Fruit fly (Drosophila melanogaster) whole organism, embryonic: ENCODE results near the gene Cpr97Ea.

Experiments
- CG10366 ChIP-seq: fragments of 200-800 bp; sonication (Bioruptor generic); IDR thresholded peaks from 2 replicates; pipeline ENCODE4 v1.3.6; 2022; ENCODE audit warnings: missing biosample characterization, missing genetic modification characterization
- CG11247 ChIP-seq: fragments of 200-800 bp; sonication (Bioruptor generic); IDR thresholded peaks from 2 replicates; pipeline ENCODE4 v1.3.6; 2022; ENCODE audit warnings: missing biosample characterization, missing genetic modification characterization
- CG11398 ChIP-seq: fragments of 200-800 bp; sonication (Bioruptor generic); optimal IDR thresholded peaks from 2 replicates; lab custom pipeline; 2016; ENCODE audit warnings: missing biosample characterization, missing genetic modification characterization
- CG1233 ChIP-seq: fragments of 200-800 bp; sonication (Bioruptor generic); optimal IDR thresholded peaks from 4 replicates; lab custom pipeline; 2018; ENCODE audit warnings: missing biosample characterization, mild to moderate bottlenecking, missing genetic modification characterization
- CG14860 ChIP-seq: fragments of 200-800 bp; sonication (Bioruptor generic); IDR thresholded peaks from 3 replicates; pipeline ENCODE4 v1.3.6; 2022; ENCODE audit warnings: missing biosample characterization, missing genetic modification characterization; ENCODE audit not compliant: partially characterized antibody
- CG15601 ChIP-seq: fragments of 200-800 bp; sonication (Bioruptor generic); optimal IDR thresholded peaks from 3 replicates; lab custom pipeline; 2019; ENCODE audit warnings: missing biosample characterization, mild to moderate bottlenecking, missing genetic modification characterization, moderate library complexity
- CG17186 ChIP-seq: fragments of 200-800 bp; sonication (Bioruptor generic); optimal IDR thresholded peaks from 3 replicates; lab custom pipeline; 2017; ENCODE audit warnings: missing biosample characterization, missing genetic modification reagents, missing genetic modification characterization
- CG17361 ChIP-seq: fragments of 200-800 bp; sonication (Bioruptor generic); IDR thresholded peaks from 3 replicates; pipeline ENCODE4 v1.3.6; 2022; ENCODE audit warnings: missing biosample characterization, missing genetic modification characterization
- CG18262 ChIP-seq: fragments of 200-800 bp; optimal IDR thresholded peaks from 3 replicates; lab custom pipeline; 2019; ENCODE audit warnings: missing biosample characterization, mild to moderate bottlenecking, missing genetic modification characterization, moderate library complexity
- CG18619 ChIP-seq: fragments of 200-800 bp; sonication (Bioruptor generic); optimal IDR thresholded peaks from 3 replicates; lab custom pipeline; 2017; ENCODE audit warnings: missing biosample characterization, mild to moderate bottlenecking, missing genetic modification characterization
- CG2199 ChIP-seq: fragments of 200-800 bp; sonication (Bioruptor generic); IDR thresholded peaks from 3 replicates; pipeline ENCODE4 v1.3.6; 2022; ENCODE audit warnings: missing biosample characterization, missing genetic modification characterization
- CG31441 ChIP-seq: fragments of 200-800 bp; sonication (Bioruptor generic); IDR thresholded peaks from 2 replicates; pipeline ENCODE4 v1.3.6; 2022; ENCODE audit warnings: missing biosample characterization, missing genetic modification characterization
- CG32532 ChIP-seq: fragments of 200-800 bp; sonication (Bioruptor generic); IDR thresholded peaks from 2 replicates; pipeline ENCODE4 v1.3.6; 2022; ENCODE audit warnings: missing biosample characterization, missing genetic modification characterization
- CG33213 ChIP-seq: fragments of 200-800 bp; sonication (Bioruptor generic); optimal IDR thresholded peaks from 3 replicates; lab custom pipeline; 2016; ENCODE audit warnings: missing biosample characterization, missing genetic modification characterization
- CG33557 ChIP-seq: fragments of 200-800 bp; sonication (Bioruptor generic); optimal IDR thresholded peaks from 2 replicates; lab custom pipeline; 2019; ENCODE audit warnings: missing biosample characterization, mild to moderate bottlenecking, missing genetic modification characterization, moderate library complexity
- CG6175 ChIP-seq: fragments of 200-800 bp; sonication (Bioruptor generic); IDR thresholded peaks from 3 replicates; pipeline ENCODE4 v1.3.6; 2022; ENCODE audit warnings: missing biosample characterization, missing genetic modification characterization
- CG6765 ChIP-seq: fragments of 200-800 bp; sonication (Bioruptor generic); optimal IDR thresholded peaks from 3 replicates; lab custom pipeline; 2017; ENCODE audit warnings: missing biosample characterization, mild to moderate bottlenecking, missing genetic modification characterization
- CG7556 ChIP-seq: fragments of 200-800 bp; sonication (Bioruptor generic); optimal IDR thresholded peaks from 2 replicates; lab custom pipeline; 2017; ENCODE audit warnings: missing biosample characterization, mild to moderate bottlenecking, missing genetic modification characterization
- CG7839 ChIP-seq: fragments of 200-800 bp; sonication (Bioruptor generic); optimal IDR thresholded peaks from 3 replicates; lab custom pipeline; 2018; ENCODE audit warnings: missing biosample characterization, mild to moderate bottlenecking, missing genetic modification characterization, moderate library complexity
- CG9437 ChIP-seq: fragments of 200-800 bp; sonication (Bioruptor generic); optimal IDR thresholded peaks from 2 replicates; lab custom pipeline; 2018; ENCODE audit warnings: missing biosample characterization, mild to moderate bottlenecking, missing genetic modification characterization
- E2f1 ChIP-seq: fragments of 200-800 bp; sonication (Bioruptor generic); IDR thresholded peaks from 2 replicates; pipeline ENCODE4 v1.3.6; 2022; ENCODE audit warnings: missing biosample characterization, missing genetic modification characterization
- HHEX ChIP-seq: fragments of 200-800 bp; sonication (Bioruptor generic); optimal IDR thresholded peaks from 3 replicates; lab custom pipeline; 2017; ENCODE audit warnings: missing biosample characterization, mild to moderate bottlenecking, missing genetic modification characterization, missing genetic modification reagents
- Lim3 ChIP-seq: fragments of 200-800 bp; sonication (Bioruptor generic); IDR thresholded peaks from 2 replicates; pipeline ENCODE4 v1.3.6; 2022; ENCODE audit warnings: missing biosample characterization, missing genetic modification characterization
- MTF-1 ChIP-seq: fragments of 200-800 bp; sonication (Bioruptor generic); optimal IDR thresholded peaks from 2 replicates; lab custom pipeline; 2018; ENCODE audit warnings: missing biosample characterization, mild to moderate bottlenecking, missing genetic modification characterization, borderline replicate concordance
- Mad ChIP-seq: fragments of 200-800 bp; sonication (Bioruptor generic); optimal IDR thresholded peaks from 2 replicates; lab custom pipeline; 2016; ENCODE audit warnings: missing biosample characterization, missing genetic modification characterization
- Ptx1 ChIP-seq: fragments of 200-800 bp; sonication (Bioruptor generic); IDR thresholded peaks from 2 replicates; pipeline ENCODE4 v1.3.6; 2022; ENCODE audit warnings: missing biosample characterization, missing genetic modification characterization
- Rx ChIP-seq: fragments of 200-800 bp; sonication (Bioruptor generic); IDR thresholded peaks from 2 replicates; pipeline ENCODE4 v1.3.6; 2022; ENCODE audit warnings: missing biosample characterization, missing genetic modification characterization
- Sry-β ChIP-seq: fragments of 200-800 bp; sonication (Bioruptor generic); optimal IDR thresholded peaks from 2 replicates; lab custom pipeline; 2018; ENCODE audit warnings: missing biosample characterization, mild to moderate bottlenecking, missing genetic modification characterization, moderate library complexity
- Taf1 ChIP-seq: fragments of 200-800 bp; sonication (Bioruptor generic); IDR thresholded peaks from 2 replicates; pipeline ENCODE4 v1.3.6; 2022; ENCODE audit warnings: missing biosample characterization, missing genetic modification characterization
- bab2 ChIP-seq: fragments of 200-800 bp; sonication (Bioruptor generic); optimal IDR thresholded peaks from 2 replicates; lab custom pipeline; 2016; ENCODE audit warnings: missing biosample characterization, missing genetic modification characterization
- bcd ChIP-seq: fragments of 200-800 bp; sonication (Bioruptor generic); optimal IDR thresholded peaks from 2 replicates; lab custom pipeline; 2017; ENCODE audit warnings: missing biosample characterization, mild to moderate bottlenecking, missing genetic modification characterization
- disco-r ChIP-seq: fragments of 200-800 bp; sonication (Bioruptor generic); optimal IDR thresholded peaks from 2 replicates; lab custom pipeline; 2016; ENCODE audit warnings: missing biosample characterization, missing genetic modification characterization
- dm ChIP-seq: fragments of 200-800 bp; sonication (Bioruptor generic); optimal IDR thresholded peaks from 3 replicates; lab custom pipeline; 2016; ENCODE audit warnings: missing biosample characterization, missing genetic modification characterization
- fd64A ChIP-seq: fragments of 200-800 bp; sonication (Bioruptor generic); optimal IDR thresholded peaks from 3 replicates; lab custom pipeline; 2018; ENCODE audit warnings: missing biosample characterization, mild to moderate bottlenecking, missing genetic modification characterization
- fd96Cb ChIP-seq: fragments of 200-800 bp; sonication (Bioruptor generic); optimal IDR thresholded peaks from 2 replicates; lab custom pipeline; 2018; ENCODE audit warnings: missing biosample characterization, mild to moderate bottlenecking, missing genetic modification characterization, moderate library complexity
- gcm ChIP-seq: fragments of 200-800 bp; sonication (Bioruptor generic); optimal IDR thresholded peaks from 2 replicates; lab custom pipeline; 2019; ENCODE audit warnings: missing biosample characterization, mild to moderate bottlenecking, missing genetic modification characterization, moderate library complexity
- gro ChIP-seq: fragments of 200-800 bp; sonication (Bioruptor generic); optimal IDR thresholded peaks from 2 replicates; lab custom pipeline; 2016; ENCODE audit warnings: missing biosample characterization, missing genetic modification characterization
- hkb ChIP-seq, 2 experiments: fragments of 200-800 bp in 1 of 2; fragments of >200 bp in 1 of 2; sonication (Bioruptor generic) in 1 of 2; IDR thresholded peaks in 1 of 2; optimal IDR thresholded peaks in 1 of 2; 2 replicates each; pipeline versions ENCODE4 v1.3.6 to Lab custom; 2017 to 2022; ENCODE audit warnings: missing biosample characterization in 1 of 2, missing genetic modification characterization in 1 of 2
- insv ChIP-seq, 2 experiments: fragments of 200-800 bp; sonication (Bioruptor generic); optimal IDR thresholded peaks; 3 replicates each; lab custom pipeline; 2016 to 2018; ENCODE audit warnings: missing biosample characterization in 2 of 2, missing genetic modification characterization in 2 of 2
- lab ChIP-seq: fragments of 200-800 bp; sonication (Bioruptor generic); optimal IDR thresholded peaks from 3 replicates; lab custom pipeline; 2017; ENCODE audit warnings: missing biosample characterization, missing genetic modification characterization, mild to moderate bottlenecking, moderate library complexity, missing genetic modification reagents
- seq ChIP-seq: fragments of 200-800 bp; sonication (Bioruptor generic); IDR thresholded peaks from 2 replicates; pipeline ENCODE4 v1.3.6; 2022; ENCODE audit warnings: missing biosample characterization, missing genetic modification characterization
- slbo ChIP-seq: fragments of 200-800 bp; sonication (Bioruptor generic); IDR thresholded peaks from 2 replicates; pipeline ENCODE4 v1.3.6; 2022; ENCODE audit warnings: missing biosample characterization, missing genetic modification characterization
- sob ChIP-seq: fragments of 200-800 bp; sonication (Bioruptor generic); IDR thresholded peaks from 2 replicates; pipeline ENCODE4 v1.3.6; 2022; ENCODE audit warnings: missing biosample characterization, missing genetic modification characterization
- tap ChIP-seq: fragments of 200-800 bp; optimal IDR thresholded peaks from 3 replicates; lab custom pipeline; 2019; ENCODE audit warnings: missing biosample characterization, mild to moderate bottlenecking, missing genetic modification characterization, moderate library complexity
- toy ChIP-seq: fragments of 200-800 bp; sonication (Bioruptor generic); IDR thresholded peaks from 2 replicates; pipeline ENCODE4 v1.3.6; 2022; ENCODE audit warnings: missing biosample characterization, missing genetic modification characterization
- vfl ChIP-seq: fragments of 200-800 bp; sonication (Bioruptor generic); optimal IDR thresholded peaks from 2 replicates; lab custom pipeline; 2016; ENCODE audit warnings: missing biosample characterization, missing genetic modification characterization
- zfh1 ChIP-seq: fragments of 200-800 bp; sonication (Bioruptor generic); IDR thresholded peaks from 3 replicates; pipeline ENCODE4 v1.3.6; 2022; ENCODE audit warnings: missing biosample characterization, missing genetic modification characterization
- zfh2 ChIP-seq: fragments of 200-800 bp; sonication (Bioruptor generic); optimal IDR thresholded peaks from 2 replicates; lab custom pipeline; 2016; ENCODE audit warnings: missing biosample characterization, missing genetic modification characterization

The Cpr97Ea gene

dm6 chr3R:27135692-27136641, 48.4 kb upstream of the Cpr97Ea start (continued):
- TF ChIP-seq zfh2 (GFP tag; lab: Kevin White, UChicago) (no peak), Rx (no peak), CG15601 (peak; percentile 77), CG1233 (peak; percentile 88), gcm (GFP tag; lab: Kevin White, UChicago) (peak; percentile 53), bab2 (peak; percentile 70), seq (GFP tag; lab: Robert Waterston, UW) (peak; percentile 73), CG31441 (GFP tag; lab: Robert Waterston, UW) (peak; percentile 56), CG32532 (GFP tag; lab: Robert Waterston, UW) (no peak), vfl (GFP tag; lab: Kevin White, UChicago) (no peak), Taf1 (GFP tag; lab: Robert Waterston, UW) (no peak), toy (GFP tag; lab: Robert Waterston, UW) (no peak), CG18619 (GFP tag; lab: Kevin White, UChicago) (peak; percentile 62), HHEX (peak; percentile 69), CG9437 (GFP tag; lab: Kevin White, UChicago) (no peak), CG6765 (GFP tag; lab: Kevin White, UChicago) (no peak), bcd (GFP tag; lab: Kevin White, UChicago) (peak; percentile 60), Mad (GFP tag; lab: Kevin White, UChicago) (peak; percentile 37), CG11398 (GFP tag; lab: Kevin White, UChicago) (peak; percentile 82), CG2199 (GFP tag; lab: Robert Waterston, UW) (0 out of 3 replicates have a peak, but pooled peaks have one; percentile 70), fd96Cb (tag; lab: Kevin White, UChicago) (peak; percentile 52), CG18262 (tag; lab: Kevin White, UChicago) (peak; percentile 65), dm (GFP tag; lab: Kevin White, UChicago) (peak; percentile 44), zfh1 (GFP tag; lab: Robert Waterston, UW) (peak; percentile 84), disco-r (GFP tag; lab: Kevin White, UChicago) (peak; percentile 9), lab (GFP tag; lab: Kevin White, UChicago) (peak; percentile 82), sob (GFP tag; lab: Robert Waterston, UW) (0 out of 2 replicates have a peak, but pooled peaks have one; percentile 44), CG17361 (GFP tag; lab: Robert Waterston, UW) (peak; percentile 65; the same call in 2 of the 3 replicates), gro (GFP tag; lab: Kevin White, UChicago) (no peak), Lim3 (GFP tag; lab: Robert Waterston, UW) (no peak), CG6175 (GFP tag; lab: Robert Waterston, UW) (no peak), CG33557 (GFP tag; lab: Kevin White, UChicago) (peak; percentile 80), CG33213 (GFP tag; lab: Kevin White, UChicago) (peak; percentile 82), CG11247 (GFP tag; lab: Robert Waterston, UW) (peak; percentile 37; the same call in 1 of the 2 replicates), insv (GFP tag; optimal IDR thresholded peaks at IDR 0.05; lab: Kevin White, UChicago) (peak in 1 of 2 experiments; percentile 2), MTF-1 (peak; percentile 78), E2f1 (GFP tag; lab: Robert Waterston, UW) (peak; percentile 53; the same call in 1 of the 2 replicates), CG7556 (GFP tag; lab: Kevin White, UChicago) (peak; percentile 65), hkb (optimal IDR thresholded peaks at IDR 0.05; lab: Kevin White, UChicago) (no peak), hkb (GFP tag; IDR thresholded peaks at IDR 0.05; lab: Robert Waterston, UW) (peak; percentile 61; the same call in 1 of the 2 replicates), Ptx1 (peak; percentile 52), CG7839 (peak; percentile 56), tap (tag; lab: Kevin White, UChicago) (peak; percentile 34), slbo (no peak), CG14860 (GFP tag; lab: Robert Waterston, UW) (no peak), fd64A (GFP tag; lab: Kevin White, UChicago) (peak; percentile 77), Sry-β (GFP tag; lab: Kevin White, UChicago) (peak; percentile 33), CG17186 (peak; percentile 66), CG10366 (0 out of 2 replicates have a peak, but pooled peaks have one; percentile 12)
